Worm (Caenorhabditis elegans): Measurements from ENCODE around the gene dgn-2.

DNA sequence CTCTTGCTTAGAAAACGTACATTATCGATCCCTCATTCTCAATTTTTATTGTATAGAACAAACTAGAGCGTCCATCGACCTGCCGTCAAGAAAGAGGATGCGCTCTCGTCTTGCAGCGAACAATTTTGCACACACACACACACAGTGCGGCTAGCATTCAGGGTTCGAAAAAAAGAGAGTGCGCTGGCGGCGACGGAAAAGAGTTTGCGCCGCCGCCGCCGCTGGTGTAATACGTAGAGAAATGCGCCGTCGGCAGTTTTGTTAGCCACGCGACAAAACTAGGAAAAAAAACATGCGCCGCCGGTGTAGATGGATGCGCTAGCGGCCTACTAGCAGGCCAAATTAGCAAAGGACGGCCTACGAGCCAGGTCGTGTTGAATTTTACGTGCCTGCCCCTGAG lies 16.2 kb upstream of the dgn-2 start:
- TF ChIP-seq lin-13 (GFP tag; optimal IDR thresholded peaks at IDR 0.05) (no peak), crh-2 (tag; optimal IDR thresholded peaks at IDR 0.05) (no peak), skn-1 (tag; optimal IDR thresholded peaks at IDR 0.05) (no peak), ztf-11 (tag; optimal IDR thresholded peaks at IDR 0.05) (no peak)
